Worm (Caenorhabditis elegans) whole organism, L1 larva: ENCODE measurements around the gene srh-177.

Experiments used
- ces-1 ChIP-seq: fragments of 150-350 bp; optimal IDR thresholded peaks from 2 replicates; lab custom pipeline; 2014; ENCODE audit warnings: missing biosample characterization, missing genetic modification reagents, missing genetic modification characterization
- dpl-1 ChIP-seq, 3 experiments: fragments of 150-350 bp in 2 of 3; sonication (generic microtip) in 1 of 3; optimal IDR thresholded peaks; 2 replicates each; lab custom pipeline; 2014 to 2017; ENCODE audit warnings: missing biosample characterization in 3 of 3, missing genetic modification characterization in 3 of 3, missing genetic modification reagents in 3 of 3

DNA sequence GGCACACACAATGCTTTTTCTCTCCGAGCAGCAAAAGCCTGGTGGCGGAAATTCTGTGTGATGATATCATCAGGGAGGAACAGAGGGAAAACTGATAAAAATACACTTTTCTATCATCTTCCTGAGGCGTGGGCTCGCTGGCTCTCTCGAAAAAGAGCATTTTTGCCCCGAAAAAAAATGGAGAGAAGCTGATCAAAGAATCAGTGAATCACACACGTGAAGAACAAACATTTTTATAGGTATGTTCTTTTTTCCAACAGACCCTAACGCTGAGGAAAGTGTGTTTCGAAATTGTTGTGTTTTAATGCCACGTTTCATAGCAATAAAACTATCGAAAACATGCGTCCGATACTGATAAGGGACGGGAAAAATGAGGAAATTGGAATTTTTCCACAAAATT lies 47.7 kb upstream of the srh-177 start:
- TF ChIP-seq ces-1 (GFP tag; lab: Kevin White, UChicago): no peak
- no peak for TF ChIP-seq dpl-1 (GFP tag; optimal IDR thresholded peaks at IDR 0.05; lab: Kevin White, UChicago)
